Worm (Caenorhabditis elegans) whole organism, L4 larva: ENCODE results near the gene K02A6.2.
A peak's percentile ranks its signal among the peaks of the same experiment; 100 is the strongest.

Experiments
- D1046.2 ChIP-seq: fragments of 200-800 bp; sonication (Bioruptor generic); IDR thresholded peaks from 2 replicates; pipeline ENCODE4 v1.3.6; 2022; ENCODE audit warnings: missing genetic modification characterization, missing compliant biosample characterization
- F10B5.3 ChIP-seq: sonication (generic microtip); optimal IDR thresholded peaks from 2 replicates; lab custom pipeline; 2016; ENCODE audit warnings: mild to moderate bottlenecking, missing genetic modification characterization, missing compliant biosample characterization
- F26F4.8 ChIP-seq: fragments of 200-800 bp; sonication (Bioruptor generic); conservative IDR thresholded peaks from 2 replicates; pipeline ENCODE4 v1.3.6; 2022; ENCODE audit warnings: missing genetic modification characterization, missing compliant biosample characterization
- R02D3.7 ChIP-seq: fragments of 150-350 bp; sonication (generic microtip); optimal IDR thresholded peaks from 3 replicates; lab custom pipeline; 2014; ENCODE audit warnings: missing biosample characterization, missing genetic modification characterization
- T20F7.1 ChIP-seq: fragments of 200-800 bp; sonication (Bioruptor generic); optimal IDR thresholded peaks from 2 replicates; lab custom pipeline; 2018; ENCODE audit warnings: mild to moderate bottlenecking, missing genetic modification characterization, missing compliant biosample characterization
- Y5F2A.4 ChIP-seq: fragments of 200-800 bp; sonication (Bioruptor generic); optimal IDR thresholded peaks from 2 replicates; lab custom pipeline; 2018; ENCODE audit warnings: mild to moderate bottlenecking, missing genetic modification characterization, missing compliant biosample characterization
- ZK546.5 ChIP-seq, 2 experiments: sonication (generic microtip); optimal IDR thresholded peaks; 2 replicates each; lab custom pipeline; 2017; ENCODE audit warnings: missing biosample characterization in 2 of 2, missing genetic modification characterization in 2 of 2
- aha-1 ChIP-seq: fragments of 150-350 bp; peaks from one replicate; lab custom pipeline; 2014; ENCODE audit warnings: missing biosample characterization, missing genetic modification characterization
- arid-1 ChIP-seq: fragments of 200-800 bp; sonication (Bioruptor generic); conservative IDR thresholded peaks from 2 replicates; pipeline ENCODE4 v1.3.6; 2022; ENCODE audit warnings: missing genetic modification reagents, missing genetic modification characterization, missing compliant biosample characterization
- ceh-32 ChIP-seq: sonication (generic microtip); optimal IDR thresholded peaks from 2 replicates; lab custom pipeline; 2016; ENCODE audit warnings: mild to moderate bottlenecking, missing genetic modification characterization, missing compliant biosample characterization; ENCODE audit not compliant: poor library complexity
- ceh-44 ChIP-seq: fragments of 200-800 bp; sonication (Bioruptor generic); IDR thresholded peaks from 2 replicates; pipeline ENCODE4 v1.3.6; 2022; ENCODE audit warnings: missing genetic modification reagents, missing genetic modification characterization, missing compliant biosample characterization
- ceh-62 ChIP-seq: sonication (generic microtip); optimal IDR thresholded peaks from 2 replicates; lab custom pipeline; 2017; ENCODE audit warnings: missing biosample characterization, missing genetic modification characterization
- ceh-82 ChIP-seq: sonication (generic microtip); optimal IDR thresholded peaks from 2 replicates; lab custom pipeline; 2017; ENCODE audit warnings: missing biosample characterization, missing genetic modification characterization
- cey-2 ChIP-seq: sonication (generic microtip); optimal IDR thresholded peaks from 3 replicates; lab custom pipeline; 2017; ENCODE audit warnings: missing genetic modification characterization, mild to moderate bottlenecking, missing compliant biosample characterization, antibody characterized with exemption, borderline replicate concordance; ENCODE audit not compliant: insufficient read depth
- daf-19 ChIP-seq: fragments of 200-800 bp; sonication (Bioruptor generic); conservative IDR thresholded peaks from 2 replicates; pipeline ENCODE4 v1.3.6; 2022; ENCODE audit warnings: missing genetic modification characterization, missing compliant biosample characterization
- duxl-1 ChIP-seq: sonication (generic microtip); optimal IDR thresholded peaks from 2 replicates; lab custom pipeline; 2016; ENCODE audit warnings: mild to moderate bottlenecking, missing genetic modification characterization, moderate library complexity, missing compliant biosample characterization; ENCODE audit not compliant: poor library complexity
- dve-1 ChIP-seq: sonication (generic microtip); optimal IDR thresholded peaks from 2 replicates; lab custom pipeline; 2017; ENCODE audit warnings: antibody characterized with exemption, mild to moderate bottlenecking, missing genetic modification characterization, missing compliant biosample characterization; ENCODE audit not compliant: insufficient read depth
- egl-27 ChIP-seq: sonication (generic microtip); optimal IDR thresholded peaks from 3 replicates; lab custom pipeline; 2017; ENCODE audit warnings: missing biosample characterization, missing genetic modification reagents, missing genetic modification characterization
- egl-43 ChIP-seq: fragments of 200-800 bp; sonication (Bioruptor generic); IDR thresholded peaks from 2 replicates; pipeline ENCODE4 v1.3.6; 2022; ENCODE audit warnings: missing genetic modification reagents, missing genetic modification characterization, missing compliant biosample characterization
- gei-8 ChIP-seq: fragments of 200-800 bp; sonication (Bioruptor generic); optimal IDR thresholded peaks from 2 replicates; lab custom pipeline; 2018; ENCODE audit warnings: mild to moderate bottlenecking, missing genetic modification characterization, missing compliant biosample characterization
- hif-1 ChIP-seq, 2 experiments: sonication (generic microtip); optimal IDR thresholded peaks; 2 replicates each; lab custom pipeline; 2016 to 2017; ENCODE audit warnings: missing compliant biosample characterization in 2 of 2, missing genetic modification characterization in 2 of 2, missing genetic modification reagents in 2 of 2, missing genotype in 2 of 2, mild to moderate bottlenecking in 1 of 2
- hlh-30 ChIP-seq: sonication (generic microtip); optimal IDR thresholded peaks from 2 replicates; lab custom pipeline; 2017; ENCODE audit warnings: antibody characterized with exemption, mild to moderate bottlenecking, missing genetic modification characterization, missing compliant biosample characterization; ENCODE audit not compliant: insufficient read depth
- jun-1 ChIP-seq: fragments of 150-350 bp; optimal IDR thresholded peaks from 2 replicates; lab custom pipeline; 2014; ENCODE audit warnings: missing biosample characterization, missing genetic modification reagents, missing genetic modification characterization
- lim-7 ChIP-seq: fragments of 200-800 bp; sonication (Bioruptor generic); IDR thresholded peaks from 2 replicates; pipeline ENCODE4 v1.3.6; 2022; ENCODE audit warnings: missing genetic modification characterization, missing compliant biosample characterization
- lin-1 ChIP-seq: fragments of 200-800 bp; sonication (Bioruptor generic); IDR thresholded peaks from 2 replicates; pipeline ENCODE4 v1.3.6; 2022; ENCODE audit warnings: missing genetic modification reagents, missing genetic modification characterization, missing compliant biosample characterization
- lin-38 ChIP-seq: fragments of 200-800 bp; sonication (Bioruptor generic); IDR thresholded peaks from 2 replicates; pipeline ENCODE4 v1.3.6; 2022; ENCODE audit warnings: missing genetic modification reagents, missing genetic modification characterization, missing compliant biosample characterization
- lsy-2 ChIP-seq, 2 experiments: fragments of 150-350 bp in 1 of 2; sonication (generic microtip) in 1 of 2; optimal IDR thresholded peaks; 2 replicates each; lab custom pipeline; 2014 to 2017; ENCODE audit warnings: missing biosample characterization in 2 of 2, missing genetic modification characterization in 2 of 2
- madf-5 ChIP-seq, 2 experiments: fragments of 200-800 bp; sonication (Bioruptor generic); IDR thresholded peaks; 2 replicates each; pipeline ENCODE4 v1.3.6; 2022; ENCODE audit warnings: missing compliant biosample characterization in 2 of 2, missing genetic modification characterization in 2 of 2
- mep-1 ChIP-seq: fragments of 150-350 bp; sonication (generic microtip); optimal IDR thresholded peaks from 3 replicates; lab custom pipeline; 2014; ENCODE audit warnings: missing biosample characterization, missing genetic modification characterization
- mes-2 ChIP-seq: sonication (generic microtip); optimal IDR thresholded peaks from 2 replicates; lab custom pipeline; 2016; ENCODE audit warnings: missing genotype, mild to moderate bottlenecking, missing genetic modification characterization, missing compliant biosample characterization; ENCODE audit not compliant: poor library complexity, severe bottlenecking
- mxl-2 ChIP-seq: fragments of 200-800 bp; sonication (Bioruptor generic); conservative IDR thresholded peaks from 2 replicates; pipeline ENCODE4 v1.3.6; 2022; ENCODE audit warnings: missing genetic modification reagents, missing genetic modification characterization, missing compliant biosample characterization
- nhr-10 ChIP-seq: fragments of 150-350 bp; optimal IDR thresholded peaks from 2 replicates; lab custom pipeline; 2014; ENCODE audit warnings: missing biosample characterization, missing genetic modification characterization
- nhr-102 ChIP-seq: sonication (generic microtip); optimal IDR thresholded peaks from 2 replicates; lab custom pipeline; 2016; ENCODE audit warnings: mild to moderate bottlenecking, missing genetic modification characterization, moderate library complexity, missing compliant biosample characterization
- nhr-25 ChIP-seq: sonication (generic microtip); optimal IDR thresholded peaks from 2 replicates; lab custom pipeline; 2017; ENCODE audit warnings: missing genetic modification characterization, mild to moderate bottlenecking, missing compliant biosample characterization, antibody characterized with exemption, moderate library complexity, borderline replicate concordance; ENCODE audit not compliant: insufficient read depth
- nhr-28 ChIP-seq: fragments of 150-350 bp; optimal IDR thresholded peaks from 2 replicates; lab custom pipeline; 2014; ENCODE audit warnings: missing biosample characterization, missing genetic modification characterization
- nhr-6 ChIP-seq: fragments of 150-350 bp; optimal IDR thresholded peaks from 2 replicates; lab custom pipeline; 2014; ENCODE audit warnings: missing biosample characterization, missing genetic modification characterization
- nhr-76 ChIP-seq: fragments of 150-350 bp; optimal IDR thresholded peaks from 2 replicates; lab custom pipeline; 2014; ENCODE audit warnings: missing biosample characterization, missing genetic modification characterization
- nhr-77 ChIP-seq: fragments of 150-350 bp; optimal IDR thresholded peaks from 2 replicates; lab custom pipeline; 2014; ENCODE audit warnings: missing biosample characterization, missing genetic modification characterization
- pqm-1 ChIP-seq: sonication (generic microtip); optimal IDR thresholded peaks from 2 replicates; lab custom pipeline; 2017; ENCODE audit warnings: missing biosample characterization, missing genetic modification characterization
- saeg-2 ChIP-seq: fragments of 200-800 bp; sonication (Bioruptor generic); IDR thresholded peaks from 2 replicates; pipeline ENCODE4 v1.3.6; 2022; ENCODE audit warnings: missing genetic modification reagents, missing genetic modification characterization, missing compliant biosample characterization
- set-16 ChIP-seq: fragments of 200-800 bp; sonication (Bioruptor generic); IDR thresholded peaks from 2 replicates; pipeline ENCODE4 v1.3.6; 2022; ENCODE audit warnings: missing genetic modification reagents, missing genetic modification characterization, missing compliant biosample characterization
- unc-130 ChIP-seq: sonication (generic microtip); optimal IDR thresholded peaks from 2 replicates; lab custom pipeline; 2016; ENCODE audit warnings: missing genetic modification reagents, missing genetic modification characterization, missing compliant biosample characterization
- unc-62 ChIP-seq, 3 experiments: fragments of 150-350 bp in 1 of 3; sonication (generic microtip); optimal IDR thresholded peaks in 2 of 3; peaks in 1 of 3; 1 replicate in 1 of 3; 2 replicates in 2 of 3; lab custom pipeline; 2014 to 2017; ENCODE audit warnings: missing biosample characterization in 3 of 3, missing genetic modification characterization in 3 of 3, missing genetic modification reagents in 3 of 3, missing genotype in 1 of 3
- vab-7 ChIP-seq: fragments of 200-800 bp; sonication (Bioruptor generic); IDR thresholded peaks from 2 replicates; pipeline ENCODE4 v1.3.6; 2022; ENCODE audit warnings: missing genetic modification reagents, missing genetic modification characterization, missing compliant biosample characterization
- zag-1 ChIP-seq: fragments of 150-350 bp; optimal IDR thresholded peaks from 2 replicates; lab custom pipeline; 2014; ENCODE audit warnings: missing biosample characterization, missing genetic modification characterization
- zip-2 ChIP-seq: fragments of 150-350 bp; optimal IDR thresholded peaks from 2 replicates; lab custom pipeline; 2014; ENCODE audit warnings: missing biosample characterization, missing genetic modification characterization
- ztf-11 ChIP-seq: fragments of 150-350 bp; optimal IDR thresholded peaks from 2 replicates; lab custom pipeline; 2014; ENCODE audit warnings: missing biosample characterization, missing genetic modification characterization

K02A6.2 gene

DNA sequence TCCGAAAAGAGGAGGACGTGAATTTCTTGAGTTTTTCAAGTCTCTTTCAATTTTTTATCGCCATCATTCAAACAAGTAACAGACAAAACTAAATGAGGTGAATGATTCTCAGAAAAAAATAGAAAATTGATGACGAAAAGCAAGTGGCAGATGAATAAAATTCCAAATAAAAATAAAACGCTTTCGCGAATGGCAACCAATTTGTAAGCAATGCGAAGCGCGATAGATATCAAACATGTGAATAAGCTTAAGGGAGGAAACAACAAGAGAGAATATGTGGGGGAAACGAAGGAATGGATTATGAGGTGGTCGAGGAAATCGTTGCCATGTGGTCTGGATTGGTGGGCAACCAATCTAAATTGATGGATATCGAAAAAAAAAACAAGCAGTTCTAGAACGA is 20.3 kb downstream of the K02A6.2 start:
- no peak for TF ChIP-seq lsy-2 (tag; optimal IDR thresholded peaks at IDR 0.05; lab: Kevin White, UChicago)
- no peak for TF ChIP-seq T20F7.1 (GFP tag; lab: Kevin White, UChicago)
- TF ChIP-seq R02D3.7 (tag; lab: Kevin White, UChicago) = no peak
- TF ChIP-seq nhr-76 = no peak
- no peak for TF ChIP-seq ceh-82
- TF ChIP-seq pqm-1 = no peak
- TF ChIP-seq madf-5 (GFP tag; IDR thresholded peaks at IDR 0.05; lab: Robert Waterston, UW) = no peak
- no peak for TF ChIP-seq daf-19 (GFP tag; lab: Robert Waterston, UW)
- no peak for TF ChIP-seq D1046.2 (GFP tag; lab: Robert Waterston, UW)
- TF ChIP-seq nhr-102 (tag; lab: Kevin White, UChicago) = no peak
- no peak for TF ChIP-seq egl-27 (tag; lab: Kevin White, UChicago)
- TF ChIP-seq ztf-11 (tag; lab: Kevin White, UChicago) = no peak
- TF ChIP-seq ceh-32 = no peak
- TF ChIP-seq nhr-6 (tag; lab: Kevin White, UChicago) = no peak
- no peak for TF ChIP-seq nhr-77 (tag; lab: Kevin White, UChicago)
- TF ChIP-seq nhr-28 (tag; lab: Kevin White, UChicago) = no peak
- TF ChIP-seq Y5F2A.4 = no peak
- TF ChIP-seq ceh-44 (GFP tag; lab: Robert Waterston, UW) = no peak
- TF ChIP-seq set-16 (GFP tag; lab: Robert Waterston, UW) = no peak
- TF ChIP-seq unc-62 (GFP tag; optimal IDR thresholded peaks at IDR 0.05 in 1 of 2; lab: Kevin White, UChicago) = no peak
- no peak for TF ChIP-seq unc-62 (tag; optimal IDR thresholded peaks at IDR 0.05; lab: Kevin White, UChicago)

DNA sequence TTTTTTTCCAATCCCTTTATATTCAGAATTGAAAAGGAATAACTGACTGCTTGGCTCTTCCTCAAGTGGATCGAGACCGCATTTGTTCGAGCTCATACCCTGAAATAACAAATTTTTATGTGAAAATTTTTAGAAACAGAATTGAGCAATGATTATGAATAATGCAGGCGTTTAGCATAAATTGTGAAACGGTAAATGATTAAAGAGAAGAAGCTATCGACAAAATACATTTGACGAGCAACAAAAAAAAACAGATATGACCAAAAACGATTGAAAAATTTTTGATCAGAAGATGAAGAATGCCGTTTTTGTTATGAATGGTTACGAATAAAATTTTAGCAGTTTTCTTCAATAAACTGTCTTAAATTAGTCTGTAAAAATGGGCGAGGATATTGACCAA is 21.1 kb downstream of the K02A6.2 start, which contains the start of gene C17H11.6:
TSS of gene C17H11.6 (minus strand) at position 101 of the 400 bp plus-strand sequence.
- TF ChIP-seq lim-7 (no peak), nhr-10 (tag; lab: Kevin White, UChicago) (no peak), mep-1 (tag; lab: Kevin White, UChicago) (no peak), egl-43 (GFP tag; lab: Robert Waterston, UW) (no peak), lin-1 (GFP tag; lab: Robert Waterston, UW) (no peak), jun-1 (tag; lab: Kevin White, UChicago) (no peak), cey-2 (tag; lab: Kevin White, UChicago) (no peak), hif-1 (tag; optimal IDR thresholded peaks at IDR 0.05; lab: Kevin White, UChicago) (no peak), unc-62 (GFP tag; optimal IDR thresholded peaks at IDR 0.05 in 1 of 2; lab: Kevin White, UChicago) (no peak), unc-62 (tag; optimal IDR thresholded peaks at IDR 0.05; lab: Kevin White, UChicago) (no peak), ZK546.5 (tag; optimal IDR thresholded peaks at IDR 0.05; lab: Kevin White, UChicago) (no peak), arid-1 (GFP tag; lab: Robert Waterston, UW) (no peak), lin-38 (GFP tag; lab: Robert Waterston, UW) (no peak), ceh-62 (no peak), nhr-6 (tag; lab: Kevin White, UChicago) (no peak), saeg-2 (no peak), hlh-30 (tag; lab: Kevin White, UChicago) (no peak), vab-7 (no peak), ceh-44 (GFP tag; lab: Robert Waterston, UW) (no peak), unc-130 (no peak)

DNA sequence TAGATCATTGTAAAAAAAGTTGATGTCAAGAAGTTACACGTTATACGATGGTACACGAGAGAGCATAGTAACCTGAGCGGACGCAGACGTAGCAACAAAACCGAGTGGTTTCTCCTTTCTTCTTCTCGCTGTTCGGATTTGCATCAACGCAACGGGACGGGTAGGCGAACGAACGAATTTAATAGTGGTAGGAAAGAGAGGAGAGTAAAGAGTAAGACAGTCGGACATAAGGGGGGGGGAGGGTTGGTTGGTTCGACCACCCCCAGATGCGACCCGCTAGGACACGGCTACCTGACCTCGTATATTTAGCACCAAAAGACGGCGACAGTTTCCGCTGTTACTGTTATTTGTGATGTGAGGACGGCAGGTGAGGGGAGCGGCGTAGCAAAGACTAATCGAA is 23.6 kb downstream of the K02A6.2 start:
- TF ChIP-seq set-16 (GFP tag; lab: Robert Waterston, UW) (0 out of 2 replicates have a peak, but pooled peaks have one; percentile 11), zag-1 (tag; lab: Kevin White, UChicago) (no peak), aha-1 (tag; lab: Kevin White, UChicago) (peak; percentile 82), mes-2 (no peak), gei-8 (GFP tag; lab: Kevin White, UChicago) (no peak), zip-2 (tag; lab: Kevin White, UChicago) (no peak), duxl-1 (tag; lab: Kevin White, UChicago) (no peak), dve-1 (tag; lab: Kevin White, UChicago) (peak; percentile 10), nhr-25 (tag; lab: Kevin White, UChicago) (peak; percentile 48), nhr-76 (no peak), F10B5.3 (tag; lab: Kevin White, UChicago) (no peak), F26F4.8 (no peak), mxl-2 (GFP tag; lab: Robert Waterston, UW) (no peak), ceh-82 (no peak)
